Fruit fly (Drosophila melanogaster) whole organism, prepupa: ENCODE data around the gene Grx1.

Source experiments
- CG10631 ChIP-seq: fragments of 200-800 bp; sonication (Bioruptor generic); optimal IDR thresholded peaks from 2 replicates; lab custom pipeline; 2016; ENCODE audit warnings: missing biosample characterization, missing genetic modification characterization
- CG31627 ChIP-seq: fragments of 200-800 bp; sonication (Bioruptor generic); optimal IDR thresholded peaks from 3 replicates; lab custom pipeline; 2016; ENCODE audit warnings: missing biosample characterization, missing genetic modification characterization
- CG32006 ChIP-seq: fragments of 200-800 bp; sonication (Bioruptor generic); optimal IDR thresholded peaks from 3 replicates; lab custom pipeline; 2017; ENCODE audit warnings: missing biosample characterization, mild to moderate bottlenecking, missing genetic modification characterization
- CG6792 ChIP-seq: fragments of 200-800 bp; sonication (Bioruptor generic); optimal IDR thresholded peaks from 3 replicates; lab custom pipeline; 2016; ENCODE audit warnings: missing biosample characterization, missing genetic modification characterization
- Eip78C ChIP-seq: fragments of 200-800 bp; sonication (Bioruptor generic); peaks from one replicate; lab custom pipeline; 2016; ENCODE audit warnings: missing biosample characterization, missing genetic modification characterization
- Ets96B ChIP-seq: fragments of 200-800 bp; optimal IDR thresholded peaks from 2 replicates; lab custom pipeline; 2019; ENCODE audit warnings: missing biosample characterization, mild to moderate bottlenecking, missing genetic modification characterization, moderate library complexity
- Gug ChIP-seq: fragments of 200-800 bp; sonication (Bioruptor generic); IDR thresholded peaks from 2 replicates; pipeline ENCODE4 v1.3.6; 2022; ENCODE audit warnings: missing biosample characterization, missing genetic modification characterization
- OdsH ChIP-seq: fragments of 200-800 bp; sonication (Bioruptor generic); optimal IDR thresholded peaks from 3 replicates; lab custom pipeline; 2016; ENCODE audit warnings: missing biosample characterization, missing genetic modification characterization
- Smox ChIP-seq: fragments of 200-800 bp; sonication (Bioruptor generic); optimal IDR thresholded peaks from 3 replicates; lab custom pipeline; 2016; ENCODE audit warnings: missing biosample characterization, missing genetic modification characterization
- cyc ChIP-seq: fragments of 200-800 bp; sonication (Bioruptor generic); optimal IDR thresholded peaks from 3 replicates; lab custom pipeline; 2016; ENCODE audit warnings: missing biosample characterization, missing genetic modification characterization
- dac ChIP-seq: fragments of 200-800 bp; sonication (Bioruptor generic); optimal IDR thresholded peaks from 2 replicates; lab custom pipeline; 2017; ENCODE audit warnings: missing biosample characterization, mild to moderate bottlenecking, missing genetic modification characterization
- lz ChIP-seq: fragments of 200-800 bp; sonication (Bioruptor generic); optimal IDR thresholded peaks from 3 replicates; lab custom pipeline; 2016; ENCODE audit warnings: missing biosample characterization, missing genetic modification characterization
- spab ChIP-seq: fragments of 200-800 bp; sonication (Bioruptor generic); optimal IDR thresholded peaks from 2 replicates; lab custom pipeline; 2017; ENCODE audit warnings: missing biosample characterization, mild to moderate bottlenecking, missing genetic modification characterization, missing genetic modification reagents
- vri ChIP-seq: fragments of 200-800 bp; sonication (Bioruptor generic); optimal IDR thresholded peaks from 3 replicates; lab custom pipeline; 2016; ENCODE audit warnings: missing biosample characterization, mild to moderate bottlenecking, missing genetic modification characterization

DNA sequence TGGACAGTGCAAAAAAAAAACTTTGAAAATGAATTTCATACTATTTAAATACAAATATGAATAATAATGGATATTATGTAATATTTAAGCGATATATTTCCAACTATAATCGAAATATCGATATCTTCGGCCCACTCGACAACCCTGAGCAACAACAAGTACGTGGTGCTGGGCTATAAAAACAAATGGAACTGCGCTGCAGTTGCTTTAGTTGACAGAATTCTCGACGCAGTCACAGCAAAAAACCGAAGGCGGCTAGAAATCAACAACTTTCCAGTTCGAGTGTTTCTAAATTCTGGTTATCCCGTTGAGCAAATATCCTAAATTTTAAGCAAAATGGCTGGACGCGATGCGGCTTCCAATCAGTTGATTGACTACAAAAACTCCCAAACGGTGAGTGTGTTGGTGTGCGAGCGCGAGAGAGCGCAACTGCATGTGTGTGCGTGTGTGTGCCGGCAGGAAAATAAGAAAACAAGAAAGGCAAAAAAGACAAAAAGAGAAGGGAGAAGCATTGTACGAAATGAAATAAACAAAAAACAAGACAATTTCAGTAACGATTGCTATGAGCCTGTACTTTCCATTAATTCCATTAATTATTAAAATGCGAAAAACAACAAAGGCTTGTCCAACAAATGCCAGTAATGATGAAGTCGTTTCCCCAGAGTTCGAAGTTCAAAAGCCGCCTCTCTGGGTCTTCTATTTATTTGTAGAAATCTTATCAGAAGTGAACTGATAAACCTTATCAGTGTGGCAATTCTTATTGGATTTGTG, 46.4 kb upstream of the Grx1 start, which contains the start of gene Cat:
- TF ChIP-seq lz (GFP tag; lab: Kevin White, UChicago) (peak; percentile 68), CG31627 (GFP tag; lab: Kevin White, UChicago) (peak; percentile 22), cyc (peak; percentile 67), CG10631 (GFP tag; lab: Kevin White, UChicago) (peak; percentile 74), Eip78C (GFP tag; lab: Kevin White, UChicago) (peak; percentile 98), CG6792 (GFP tag; lab: Kevin White, UChicago) (peak; percentile 94), OdsH (GFP tag; lab: Kevin White, UChicago) (peak; percentile 90), Smox (GFP tag; lab: Kevin White, UChicago) (peak; percentile 68), dac (peak; percentile 95), vri (GFP tag; lab: Kevin White, UChicago) (peak; percentile 99), Ets96B (tag; lab: Kevin White, UChicago) (peak; percentile 99), Gug (peak; percentile 93), spab (GFP tag; lab: Kevin White, UChicago) (peak; percentile 100), CG32006 (GFP tag; lab: Kevin White, UChicago) (peak; percentile 92)
